Fruit fly (Drosophila melanogaster) whole organism, embryonic: ENCODE data around the gene CG13075.

Source experiments
- Bgb ChIP-seq: fragments of 200-800 bp; sonication (Bioruptor generic); IDR thresholded peaks from 2 replicates; pipeline ENCODE4 v1.3.6; 2022; ENCODE audit warnings: missing biosample characterization, missing genetic modification characterization; ENCODE audit not compliant: partially characterized antibody
- BtbVII ChIP-seq: fragments of 200-800 bp; sonication (Bioruptor generic); optimal IDR thresholded peaks from 3 replicates; lab custom pipeline; 2017; ENCODE audit warnings: missing biosample characterization, mild to moderate bottlenecking, missing genetic modification characterization
- CG11696 ChIP-seq: fragments of 200-800 bp; sonication (Bioruptor generic); IDR thresholded peaks from 2 replicates; pipeline ENCODE4 v1.3.6; 2022; ENCODE audit warnings: missing biosample characterization, missing genetic modification characterization
- CG17568 ChIP-seq: fragments of 200-800 bp; sonication (Bioruptor generic); optimal IDR thresholded peaks from 2 replicates; lab custom pipeline; 2018; ENCODE audit warnings: missing biosample characterization, mild to moderate bottlenecking, missing genetic modification characterization, moderate library complexity
- CG17802 ChIP-seq: fragments of 200-800 bp; sonication (Bioruptor generic); optimal IDR thresholded peaks from 2 replicates; lab custom pipeline; 2018; ENCODE audit warnings: missing biosample characterization, mild to moderate bottlenecking, missing genetic modification characterization, moderate library complexity
- CG6272 ChIP-seq: fragments of 200-800 bp; sonication (Bioruptor generic); IDR thresholded peaks from 2 replicates; pipeline ENCODE4 v1.3.6; 2022; ENCODE audit warnings: missing biosample characterization, missing genetic modification characterization
- CG7372 ChIP-seq: fragments of 200-800 bp; sonication (Bioruptor generic); IDR thresholded peaks from 2 replicates; pipeline ENCODE4 v1.3.6; 2022; ENCODE audit warnings: missing biosample characterization, missing genetic modification characterization
- CG7928 ChIP-seq: fragments of 200-800 bp; sonication (Bioruptor generic); optimal IDR thresholded peaks from 2 replicates; lab custom pipeline; 2017; ENCODE audit warnings: missing biosample characterization, mild to moderate bottlenecking, missing genetic modification characterization
- CG8388 ChIP-seq: fragments of 200-800 bp; sonication (Bioruptor generic); optimal IDR thresholded peaks from 2 replicates; lab custom pipeline; 2019; ENCODE audit warnings: missing biosample characterization, mild to moderate bottlenecking, missing genetic modification characterization, moderate library complexity
- CG9817 ChIP-seq: fragments of 200-800 bp; sonication (Bioruptor generic); optimal IDR thresholded peaks from 2 replicates; lab custom pipeline; 2018; ENCODE audit warnings: missing biosample characterization, mild to moderate bottlenecking, missing genetic modification characterization, moderate library complexity
- CoRest ChIP-seq: fragments of 200-800 bp; sonication (Bioruptor generic); optimal IDR thresholded peaks from 3 replicates; lab custom pipeline; 2018; ENCODE audit warnings: missing biosample characterization, mild to moderate bottlenecking, missing genetic modification characterization, moderate library complexity
- D ChIP-seq, 2 experiments: fragments of 200-800 bp in 1 of 2; fragments of >200 bp in 1 of 2; sonication (Bioruptor generic) in 1 of 2; optimal IDR thresholded peaks; 2 replicates in 1 of 2; 3 replicates in 1 of 2; lab custom pipeline; 2017; ENCODE audit warnings: mild to moderate bottlenecking in 1 of 2, missing biosample characterization in 1 of 2, missing genetic modification characterization in 1 of 2, missing genetic modification reagents in 1 of 2
- Dad ChIP-seq: fragments of 200-800 bp; sonication (Bioruptor generic); optimal IDR thresholded peaks from 3 replicates; lab custom pipeline; 2016; ENCODE audit warnings: missing biosample characterization, missing genetic modification characterization
- Dll ChIP-seq: fragments of 200-800 bp; sonication (Bioruptor generic); IDR thresholded peaks from 4 replicates; pipeline ENCODE4 v1.3.6; 2022; ENCODE audit warnings: missing biosample characterization, missing genetic modification characterization; ENCODE audit not compliant: partially characterized antibody
- E2f2 ChIP-seq: fragments of 200-800 bp; sonication (Bioruptor generic); IDR thresholded peaks from 2 replicates; pipeline ENCODE4 v1.3.6; 2022; ENCODE audit warnings: missing biosample characterization, missing genetic modification characterization
- Fer3 ChIP-seq: fragments of 200-800 bp; sonication (Bioruptor generic); optimal IDR thresholded peaks from 2 replicates; lab custom pipeline; 2018; ENCODE audit warnings: missing biosample characterization, mild to moderate bottlenecking, missing genetic modification characterization, moderate library complexity
- H2.0 ChIP-seq: fragments of 200-800 bp; sonication (Bioruptor generic); IDR thresholded peaks from 2 replicates; pipeline ENCODE4 v1.3.6; 2022; ENCODE audit warnings: missing biosample characterization, missing genetic modification characterization
- Hsf ChIP-seq: fragments of 200-800 bp; sonication (Bioruptor generic); optimal IDR thresholded peaks from 3 replicates; lab custom pipeline; 2016; ENCODE audit warnings: missing biosample characterization, missing genetic modification characterization
- Mrtf ChIP-seq: fragments of 200-800 bp; sonication (Bioruptor generic); IDR thresholded peaks from 3 replicates; pipeline ENCODE4 v1.3.6; 2022; ENCODE audit warnings: missing biosample characterization, missing genetic modification characterization
- Rx ChIP-seq: fragments of 200-800 bp; sonication (Bioruptor generic); IDR thresholded peaks from 2 replicates; pipeline ENCODE4 v1.3.6; 2022; ENCODE audit warnings: missing biosample characterization, missing genetic modification characterization
- Sox100B ChIP-seq: fragments of 200-800 bp; sonication (Bioruptor generic); optimal IDR thresholded peaks from 3 replicates; lab custom pipeline; 2018; ENCODE audit warnings: missing biosample characterization, mild to moderate bottlenecking, missing genetic modification characterization
- al ChIP-seq: fragments of 200-800 bp; sonication (Bioruptor generic); IDR thresholded peaks from 2 replicates; pipeline ENCODE4 v1.3.6; 2022; ENCODE audit warnings: missing biosample characterization, missing genetic modification characterization
- ara ChIP-seq: fragments of 200-800 bp; sonication (Bioruptor generic); IDR thresholded peaks from 2 replicates; pipeline ENCODE4 v1.3.6; 2022; ENCODE audit warnings: missing biosample characterization, missing genetic modification characterization
- ase ChIP-seq: fragments of 200-800 bp; sonication (Bioruptor generic); IDR thresholded peaks from 3 replicates; pipeline ENCODE4 v1.3.6; 2022; ENCODE audit warnings: missing biosample characterization, missing genetic modification characterization
- az2 ChIP-seq: fragments of 200-800 bp; sonication (Bioruptor generic); optimal IDR thresholded peaks from 3 replicates; lab custom pipeline; 2016; ENCODE audit warnings: missing biosample characterization, missing genetic modification characterization
- ci ChIP-seq: fragments of 200-800 bp; sonication (Bioruptor generic); IDR thresholded peaks from 3 replicates; pipeline ENCODE4 v1.3.6; 2022; ENCODE audit warnings: missing biosample characterization, missing genetic modification characterization
- cwo ChIP-seq: fragments of 200-800 bp; sonication (Bioruptor generic); optimal IDR thresholded peaks from 3 replicates; lab custom pipeline; 2017; ENCODE audit warnings: missing biosample characterization, missing genetic modification characterization, mild to moderate bottlenecking, moderate library complexity, missing genetic modification reagents
- dysf ChIP-seq: fragments of 200-800 bp; sonication (Bioruptor generic); IDR thresholded peaks from 3 replicates; pipeline ENCODE4 v1.3.6; 2022; ENCODE audit warnings: missing biosample characterization, missing genetic modification characterization
- gsb ChIP-seq: fragments of 200-800 bp; sonication (Bioruptor generic); IDR thresholded peaks from 2 replicates; pipeline ENCODE4 v1.3.6; 2022; ENCODE audit warnings: missing biosample characterization, missing genetic modification characterization
- lola ChIP-seq, 3 experiments: fragments of >200 bp in 2 of 3; fragments of 200-800 bp in 1 of 3; sonication (Bioruptor generic) in 1 of 3; optimal IDR thresholded peaks; 2 replicates each; lab custom pipeline; 2017 to 2019; ENCODE audit warnings: missing biosample characterization in 3 of 3, missing genetic modification characterization in 3 of 3, mild to moderate bottlenecking in 1 of 3, moderate library complexity in 1 of 3
- mirr ChIP-seq: fragments of 200-800 bp; sonication (Bioruptor generic); optimal IDR thresholded peaks from 3 replicates; lab custom pipeline; 2018; ENCODE audit warnings: missing biosample characterization, mild to moderate bottlenecking, missing genetic modification characterization
- sens ChIP-seq: fragments of 200-800 bp; sonication (Bioruptor generic); peaks from one replicate; lab custom pipeline; 2016; ENCODE audit warnings: missing biosample characterization, missing genetic modification characterization
- sqz ChIP-seq: fragments of 200-800 bp; sonication (Bioruptor generic); optimal IDR thresholded peaks from 3 replicates; lab custom pipeline; 2018; ENCODE audit warnings: missing biosample characterization, mild to moderate bottlenecking, missing genetic modification characterization
- tin ChIP-seq: fragments of 200-800 bp; sonication (Bioruptor generic); optimal IDR thresholded peaks from 3 replicates; lab custom pipeline; 2016; ENCODE audit warnings: missing biosample characterization, missing genetic modification characterization
- trem ChIP-seq: fragments of 200-800 bp; optimal IDR thresholded peaks from 3 replicates; lab custom pipeline; 2019; ENCODE audit warnings: missing biosample characterization, mild to moderate bottlenecking, missing genetic modification characterization, moderate library complexity
- zen ChIP-seq: fragments of 200-800 bp; sonication (Bioruptor generic); optimal IDR thresholded peaks from 3 replicates; lab custom pipeline; 2018; ENCODE audit warnings: missing biosample characterization, mild to moderate bottlenecking, missing genetic modification characterization, moderate library complexity
- zfh2 ChIP-seq: fragments of 200-800 bp; sonication (Bioruptor generic); optimal IDR thresholded peaks from 2 replicates; lab custom pipeline; 2016; ENCODE audit warnings: missing biosample characterization, missing genetic modification characterization

The CG13075 gene

dm6 chr3L:16128973-16129745, 45.4 kb downstream of the CG13075 start, which contains the start of gene SsRbeta (continued):
- TF ChIP-seq trem (tag; lab: Kevin White, UChicago) (peak; percentile 43), CoRest (peak; percentile 46), gsb (no peak; the same call in 1 of the 2 replicates), Fer3 (tag; lab: Kevin White, UChicago) (peak; percentile 7), dysf (GFP tag; lab: Robert Waterston, UW) (no peak; the same call in 2 of the 3 replicates), cwo (GFP tag; lab: Kevin White, UChicago) (no peak), Dll (peak; percentile 67), Bgb (GFP tag; lab: Robert Waterston, UW) (peak; percentile 84), Mrtf (GFP tag; lab: Robert Waterston, UW) (peak; percentile 50; the same call in 1 of the 3 replicates), D (optimal IDR thresholded peaks at IDR 0.05; lab: Kevin White, UChicago) (no peak), D (GFP tag; optimal IDR thresholded peaks at IDR 0.05; lab: Kevin White, UChicago) (no peak), CG7372 (GFP tag; lab: Robert Waterston, UW) (peak; percentile 58), H2.0 (GFP tag; lab: Robert Waterston, UW) (peak; percentile 76), sens (peak; percentile 45), CG17568 (no peak), ase (GFP tag; lab: Robert Waterston, UW) (peak; percentile 74; the same call in 2 of the 3 replicates), Rx (GFP tag; lab: Robert Waterston, UW) (peak; percentile 46), az2 (GFP tag; lab: Kevin White, UChicago) (no peak), CG6272 (GFP tag; lab: Robert Waterston, UW) (no peak), ara (GFP tag; lab: Robert Waterston, UW) (peak; percentile 20; the same call in 1 of the 2 replicates), mirr (GFP tag; lab: Kevin White, UChicago) (peak; percentile 3), sqz (GFP tag; lab: Kevin White, UChicago) (peak; percentile 53), Hsf (no peak), zfh2 (GFP tag; lab: Kevin White, UChicago) (no peak), CG9817 (tag; lab: Kevin White, UChicago) (no peak), tin (GFP tag; lab: Kevin White, UChicago) (peak; percentile 26), CG8388 (GFP tag; lab: Kevin White, UChicago) (peak; percentile 4), BtbVII (GFP tag; lab: Kevin White, UChicago) (peak; percentile 19), CG7928 (GFP tag; lab: Kevin White, UChicago) (peak; percentile 95), CG11696 (GFP tag; lab: Robert Waterston, UW) (peak; percentile 56), E2f2 (GFP tag; lab: Robert Waterston, UW) (peak; percentile 43; the same call in 1 of the 2 replicates), CG17802 (tag; lab: Kevin White, UChicago) (no peak), Sox100B (GFP tag; lab: Kevin White, UChicago) (peak; percentile 34), zen (tag; lab: Kevin White, UChicago) (no peak), Dad (GFP tag; lab: Kevin White, UChicago) (no peak), ci (GFP tag; lab: Robert Waterston, UW) (peak; percentile 83), al (GFP tag; lab: Robert Waterston, UW) (0 out of 2 replicates have a peak, but pooled peaks have one; percentile 3), lola (GFP tag; optimal IDR thresholded peaks at IDR 0.05; lab: Kevin White, UChicago) (peak in 1 of 3 experiments; percentile 32)
